Fruit fly (Drosophila melanogaster) S2 (cell line): ENCODE measurements around the gene Traf4.

Experiments used
- CG8478 ChIP-seq: fragments of >200 bp; optimal IDR thresholded peaks from 2 replicates; lab custom pipeline; 2018
- CTCF ChIP-seq, 2 experiments: fragments of >200 bp; optimal IDR thresholded peaks; 2 replicates each; lab custom pipeline; 2018

The Traf4 gene

dm6 chr2L:4361438-4361975, at the start of gene Traf4:
Gene Traf4, plus strand, starts transcription at chr2L:4361925.
- TF ChIP-seq CTCF (optimal IDR thresholded peaks at IDR 0.05; lab: Kevin White, UChicago) (no peak), CG8478 (no peak)

- no peak for TF ChIP-seq CTCF (optimal IDR thresholded peaks at IDR 0.05; lab: Kevin White, UChicago)
- TF ChIP-seq CG8478 = no peak
Observed at dm6 chr2L:4317910-4318309, 43.8 kb upstream of the Traf4 start.

dm6 chr2L:4324254-4324653, 37.5 kb upstream of the Traf4 start, which contains the start of gene bdl:
Gene bdl, plus strand, starts transcription at chr2L:4324554.
- no peak for TF ChIP-seq CG8478
- TF ChIP-seq CTCF (optimal IDR thresholded peaks at IDR 0.05; lab: Kevin White, UChicago) = no peak

- no peak for TF ChIP-seq CG8478
- no peak for TF ChIP-seq CTCF (optimal IDR thresholded peaks at IDR 0.05; lab: Kevin White, UChicago)
Observed at dm6 chr2L:4331779-4332328, 29.9 kb upstream of the Traf4 start.

dm6 chr2L:4332583-4332961, 29.2 kb upstream of the Traf4 start:
- TF ChIP-seq CTCF (optimal IDR thresholded peaks at IDR 0.05; lab: Kevin White, UChicago) (no peak), CG8478 (no peak)

- TF ChIP-seq CTCF (optimal IDR thresholded peaks at IDR 0.05; lab: Kevin White, UChicago) (no peak), CG8478 (no peak)
Observed at dm6 chr2L:4332962-4333757, 28.6 kb upstream of the Traf4 start.

- TF ChIP-seq CTCF (optimal IDR thresholded peaks at IDR 0.05; lab: Kevin White, UChicago) (no peak), CG8478 (no peak)
Observed at dm6 chr2L:4333758-4334114, 28.0 kb upstream of the Traf4 start, which contains the start of gene Atet. Gene Atet, plus strand, starts transcription at chr2L:4333913.

dm6 chr2L:4334971-4335436, 26.7 kb upstream of the Traf4 start:
- TF ChIP-seq CTCF (optimal IDR thresholded peaks at IDR 0.05; lab: Kevin White, UChicago) (no peak), CG8478 (no peak)

- TF ChIP-seq CTCF (optimal IDR thresholded peaks at IDR 0.05; lab: Kevin White, UChicago) = no peak
- no peak for TF ChIP-seq CG8478
Observed at dm6 chr2L:4335979-4336378, 25.7 kb upstream of the Traf4 start.

dm6 chr2L:4339780-4340694, 21.7 kb upstream of the Traf4 start:
- TF ChIP-seq CG8478 = no peak
- TF ChIP-seq CTCF (optimal IDR thresholded peaks at IDR 0.05; lab: Kevin White, UChicago) = no peak

- no peak for TF ChIP-seq CG8478
- peak; percentile 87 to 95 for TF ChIP-seq CTCF (optimal IDR thresholded peaks at IDR 0.05; lab: Kevin White, UChicago)
Observed at dm6 chr2L:4345569-4346131, 16.1 kb upstream of the Traf4 start.

- TF ChIP-seq CG8478 = no peak
- no peak for TF ChIP-seq CTCF (optimal IDR thresholded peaks at IDR 0.05; lab: Kevin White, UChicago)
Observed at dm6 chr2L:4346619-4347310, 15.0 kb upstream of the Traf4 start.

- TF ChIP-seq CTCF (optimal IDR thresholded peaks at IDR 0.05; lab: Kevin White, UChicago) (no peak), CG8478 (no peak)
Observed at dm6 chr2L:4348545-4348944, 13.2 kb upstream of the Traf4 start.

dm6 chr2L:4349677-4350076, 12.0 kb upstream of the Traf4 start:
- TF ChIP-seq CTCF (optimal IDR thresholded peaks at IDR 0.05; lab: Kevin White, UChicago) = no peak
- no peak for TF ChIP-seq CG8478
